Worm (Caenorhabditis elegans): ENCODE results near the gene Y22D7AL.11.

Y22D7AL.11 gene

DNA sequence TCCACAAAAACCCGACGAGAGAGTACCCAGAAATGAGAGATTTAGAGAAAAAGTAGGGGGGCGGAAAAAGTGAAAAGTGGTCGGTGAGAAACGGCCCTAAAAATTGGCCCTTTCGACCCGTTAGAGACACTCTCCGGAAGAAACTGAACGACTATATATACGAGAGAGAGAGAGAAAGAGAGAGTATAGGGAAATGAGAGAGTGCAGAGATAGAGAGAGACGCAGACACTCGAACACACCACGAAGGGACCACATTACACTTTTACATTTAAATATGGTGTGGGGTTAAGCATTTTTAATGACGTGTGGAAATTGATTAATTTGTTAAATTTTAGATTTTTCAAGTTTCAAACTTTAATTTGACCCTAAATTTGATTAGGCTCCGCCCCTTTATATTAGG, 42.5 kb downstream of the Y22D7AL.11 start:
- TF ChIP-seq ztf-23 (GFP tag; IDR thresholded peaks at IDR 0.05) (no peak), ztf-29 (GFP tag; IDR thresholded peaks at IDR 0.05) (0 out of 2 replicates have a peak, but pooled peaks have one; percentile 10), med-1 (GFP tag; optimal IDR thresholded peaks at IDR 0.05; ENCODE audit: insufficient read depth) (no peak), cog-1 (tag; optimal IDR thresholded peaks at IDR 0.05) (peak; percentile 40)

DNA sequence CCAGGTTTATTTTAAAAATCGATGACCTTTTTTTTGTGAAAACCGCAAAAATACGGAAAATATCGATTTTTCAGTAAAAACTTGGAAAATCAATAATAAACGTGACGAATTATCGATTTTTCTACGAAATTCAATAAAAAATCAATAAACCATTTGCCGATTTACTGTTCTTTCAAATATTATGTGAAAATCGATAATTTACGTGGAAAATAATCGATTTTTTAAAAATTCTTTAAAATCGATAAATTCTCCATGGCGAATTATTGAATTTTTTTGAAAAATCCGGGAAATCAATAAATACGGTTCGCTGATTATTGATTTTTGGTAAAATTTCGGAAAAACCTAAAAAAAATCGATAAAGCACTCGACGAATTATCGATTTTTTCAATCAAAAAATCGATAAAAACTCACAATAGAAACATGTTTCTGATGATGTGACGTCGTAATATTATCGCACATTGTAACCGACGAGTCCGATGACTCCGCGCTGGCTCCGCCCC, 49.9 kb downstream of the Y22D7AL.11 start:
- TF ChIP-seq med-1 (GFP tag; optimal IDR thresholded peaks at IDR 0.05; ENCODE audit: insufficient read depth) = no peak
- no peak for TF ChIP-seq ztf-23 (GFP tag; IDR thresholded peaks at IDR 0.05)
- TF ChIP-seq ref-1 (GFP tag; conservative IDR thresholded peaks at IDR 0.05) = no peak

- TF ChIP-seq flt-1 (GFP tag; IDR thresholded peaks at IDR 0.05) (no peak), T22C8.4 (GFP tag; IDR thresholded peaks at IDR 0.05) (peak; percentile 83), med-1 (GFP tag; optimal IDR thresholded peaks at IDR 0.05; ENCODE audit: insufficient read depth) (no peak)
Observed at ce11 chrIII:1583529-1583928, 50.6 kb downstream of the Y22D7AL.11 start.

Data from whole organism, midembryonic.